Fruit fly (Drosophila melanogaster) whole organism, wandering third instar larva: ENCODE data around the gene Swt1.

Experiments used
- Abd-B ChIP-seq: fragments of >200 bp; optimal IDR thresholded peaks from 2 replicates; lab custom pipeline; 2017; ENCODE audit warnings: missing biosample characterization, missing genetic modification characterization
- CG32264 ChIP-seq: fragments of 200-800 bp; sonication (Bioruptor generic); optimal IDR thresholded peaks from 2 replicates; lab custom pipeline; 2016; ENCODE audit warnings: missing biosample characterization, missing genetic modification characterization
- CG9705 ChIP-seq: fragments of 200-800 bp; sonication (Bioruptor generic); optimal IDR thresholded peaks from 2 replicates; lab custom pipeline; 2018; ENCODE audit warnings: missing biosample characterization, mild to moderate bottlenecking, missing genetic modification characterization
- CrebA ChIP-seq: fragments of 200-800 bp; sonication (Bioruptor generic); optimal IDR thresholded peaks from 2 replicates; lab custom pipeline; 2016; ENCODE audit warnings: missing biosample characterization, mild to moderate bottlenecking, missing genetic modification characterization, borderline replicate concordance
- Dfd ChIP-seq: fragments of >200 bp; optimal IDR thresholded peaks from 2 replicates; lab custom pipeline; 2017; ENCODE audit warnings: missing biosample characterization, missing genetic modification characterization
- Dif ChIP-seq: fragments of 200-275, 200-300 bp; sonication (Bioruptor generic); optimal IDR thresholded peaks from 2 replicates; lab custom pipeline; 2018; ENCODE audit warnings: missing biosample characterization, missing genetic modification characterization; ENCODE audit not compliant: partially characterized antibody
- GATAd ChIP-seq: sonication (Bioruptor generic); optimal IDR thresholded peaks from 2 replicates; lab custom pipeline; 2016; ENCODE audit warnings: missing biosample characterization, missing genetic modification characterization
- HLH106 ChIP-seq: fragments of 200-800 bp; optimal IDR thresholded peaks from 3 replicates; lab custom pipeline; 2019; ENCODE audit warnings: missing biosample characterization, mild to moderate bottlenecking, missing genetic modification characterization, moderate library complexity
- Hnf4 ChIP-seq: fragments of 200-800 bp; sonication (Bioruptor generic); optimal IDR thresholded peaks from 2 replicates; lab custom pipeline; 2016; ENCODE audit warnings: missing biosample characterization, mild to moderate bottlenecking, missing genetic modification characterization
- Hr78 ChIP-seq: fragments of >200 bp; optimal IDR thresholded peaks from 2 replicates; lab custom pipeline; 2017; ENCODE audit warnings: missing biosample characterization, missing genetic modification characterization
- Hr83 ChIP-seq: fragments of 200-300 bp; sonication (Bioruptor generic); optimal IDR thresholded peaks from 2 replicates; lab custom pipeline; 2016; ENCODE audit warnings: missing biosample characterization, mild to moderate bottlenecking, missing genetic modification characterization, moderate library complexity; ENCODE audit not compliant: poor library complexity, severe bottlenecking
- Jra ChIP-seq: sonication (Bioruptor generic); optimal IDR thresholded peaks from 2 replicates; lab custom pipeline; 2016; ENCODE audit warnings: missing biosample characterization, missing genetic modification characterization
- Mio ChIP-seq: sonication (Bioruptor generic); optimal IDR thresholded peaks from 2 replicates; lab custom pipeline; 2016; ENCODE audit warnings: missing biosample characterization, missing genetic modification characterization
- Myc ChIP-seq: fragments of >200 bp; optimal IDR thresholded peaks from 2 replicates; lab custom pipeline; 2017
- N ChIP-seq: fragments of >200 bp; optimal IDR thresholded peaks from 2 replicates; lab custom pipeline; 2018; ENCODE audit warnings: missing biosample characterization, missing external identifiers, missing genetic modification characterization
- OdsH ChIP-seq: fragments of 200-800 bp; sonication (Bioruptor generic); optimal IDR thresholded peaks from 2 replicates; lab custom pipeline; 2016; ENCODE audit warnings: missing biosample characterization, mild to moderate bottlenecking, missing genetic modification characterization
- Rel ChIP-seq, 2 experiments: fragments of 200-800 bp; sonication (Bioruptor generic) in 1 of 2; optimal IDR thresholded peaks; 2 replicates in 1 of 2; 3 replicates in 1 of 2; lab custom pipeline; 2016 to 2019; ENCODE audit warnings: mild to moderate bottlenecking in 2 of 2, missing biosample characterization in 2 of 2, missing genetic modification characterization in 2 of 2, moderate library complexity in 1 of 2
- Sp1 ChIP-seq: fragments of 200-800 bp; sonication (Bioruptor generic); optimal IDR thresholded peaks from 3 replicates; lab custom pipeline; 2019; ENCODE audit warnings: missing biosample characterization, mild to moderate bottlenecking, missing genetic modification characterization, moderate library complexity
- Vsx2 ChIP-seq: fragments of 200-300, 225-300 bp; sonication (Bioruptor generic); optimal IDR thresholded peaks from 2 replicates; lab custom pipeline; 2018; ENCODE audit warnings: missing biosample characterization, missing genetic modification characterization; ENCODE audit not compliant: partially characterized antibody
- br ChIP-seq: fragments of 200-800 bp; sonication (Bioruptor generic); optimal IDR thresholded peaks from 2 replicates; lab custom pipeline; 2016; ENCODE audit warnings: missing biosample characterization, missing genetic modification characterization
- brk ChIP-seq: fragments of 200-800 bp; sonication (Bioruptor generic); optimal IDR thresholded peaks from 2 replicates; lab custom pipeline; 2016; ENCODE audit warnings: missing biosample characterization, mild to moderate bottlenecking, missing genetic modification characterization
- dl ChIP-seq, 2 experiments: fragments of 175-275, 200-275 bp in 1 of 2; fragments of 200-275 bp in 1 of 2; sonication (Bioruptor generic); optimal IDR thresholded peaks; lab custom pipeline; 2018; ENCODE audit warnings: mild to moderate bottlenecking in 2 of 2, missing biosample characterization in 2 of 2, missing genetic modification characterization in 2 of 2, moderate library complexity in 2 of 2; ENCODE audit not compliant: partially characterized antibody in 2 of 2, insufficient read depth in 1 of 2
- dmrt93B ChIP-seq: fragments of 200-800 bp; sonication (Bioruptor generic); optimal IDR thresholded peaks from 2 replicates; lab custom pipeline; 2018; ENCODE audit warnings: missing biosample characterization, mild to moderate bottlenecking, missing genetic modification characterization
- dsf ChIP-seq: sonication (Bioruptor generic); optimal IDR thresholded peaks from 2 replicates; lab custom pipeline; 2016; ENCODE audit warnings: missing biosample characterization, missing genetic modification characterization, borderline replicate concordance
- ey ChIP-seq: fragments of 200-800 bp; sonication (Bioruptor generic); optimal IDR thresholded peaks from 2 replicates; lab custom pipeline; 2016; ENCODE audit warnings: missing biosample characterization, missing genetic modification characterization
- foxo ChIP-seq, 2 experiments: fragments of 200-800 bp; sonication (Bioruptor generic); optimal IDR thresholded peaks; 2 replicates in 1 of 2; 3 replicates in 1 of 2; lab custom pipeline; 2016 to 2017; ENCODE audit warnings: missing biosample characterization in 2 of 2, missing genetic modification characterization in 2 of 2
- fru ChIP-seq: fragments of 200-800 bp; sonication (Bioruptor generic); optimal IDR thresholded peaks from 3 replicates; lab custom pipeline; 2016; ENCODE audit warnings: missing biosample characterization, mild to moderate bottlenecking, missing genetic modification characterization
- h ChIP-seq: fragments of 200-800 bp; sonication (Bioruptor generic); optimal IDR thresholded peaks from 3 replicates; lab custom pipeline; 2016; ENCODE audit warnings: missing biosample characterization, mild to moderate bottlenecking, missing genetic modification characterization
- jim ChIP-seq: fragments of 175-275, 200-325 bp; sonication (Bioruptor generic); optimal IDR thresholded peaks from 2 replicates; lab custom pipeline; 2016; ENCODE audit warnings: missing biosample characterization, mild to moderate bottlenecking, missing genetic modification characterization
- lola ChIP-seq: fragments of >200 bp; optimal IDR thresholded peaks from 2 replicates; lab custom pipeline; 2017; ENCODE audit warnings: missing biosample characterization, missing genetic modification characterization
- pan ChIP-seq: fragments of >200 bp; optimal IDR thresholded peaks from 2 replicates; lab custom pipeline; 2017
- psq ChIP-seq: fragments of 200-800 bp; sonication (Bioruptor generic); optimal IDR thresholded peaks from 3 replicates; lab custom pipeline; 2017; ENCODE audit warnings: missing biosample characterization, mild to moderate bottlenecking, missing genetic modification characterization, moderate library complexity
- rgr ChIP-seq: fragments of 200-800 bp; sonication (Bioruptor generic); optimal IDR thresholded peaks from 3 replicates; lab custom pipeline; 2016; ENCODE audit warnings: missing biosample characterization, mild to moderate bottlenecking, missing genetic modification characterization
- sage ChIP-seq: fragments of 200-800 bp; sonication (Bioruptor generic); optimal IDR thresholded peaks from 2 replicates; lab custom pipeline; 2016; ENCODE audit warnings: missing biosample characterization, mild to moderate bottlenecking, missing genetic modification characterization
- sv ChIP-seq: fragments of 200-800 bp; sonication (Bioruptor generic); optimal IDR thresholded peaks from 3 replicates; lab custom pipeline; 2016; ENCODE audit warnings: missing biosample characterization, missing genetic modification characterization
- tai ChIP-seq: sonication (Bioruptor generic); optimal IDR thresholded peaks from 2 replicates; lab custom pipeline; 2016; ENCODE audit warnings: missing biosample characterization, missing genetic modification characterization
- usp ChIP-seq: fragments of >200 bp; optimal IDR thresholded peaks from 2 replicates; lab custom pipeline; 2017; ENCODE audit warnings: missing biosample characterization, missing genetic modification characterization
- woc ChIP-seq: sonication (Bioruptor generic); optimal IDR thresholded peaks from 2 replicates; lab custom pipeline; 2016; ENCODE audit warnings: missing biosample characterization, mild to moderate bottlenecking, missing genetic modification characterization

Gene Swt1

DNA sequence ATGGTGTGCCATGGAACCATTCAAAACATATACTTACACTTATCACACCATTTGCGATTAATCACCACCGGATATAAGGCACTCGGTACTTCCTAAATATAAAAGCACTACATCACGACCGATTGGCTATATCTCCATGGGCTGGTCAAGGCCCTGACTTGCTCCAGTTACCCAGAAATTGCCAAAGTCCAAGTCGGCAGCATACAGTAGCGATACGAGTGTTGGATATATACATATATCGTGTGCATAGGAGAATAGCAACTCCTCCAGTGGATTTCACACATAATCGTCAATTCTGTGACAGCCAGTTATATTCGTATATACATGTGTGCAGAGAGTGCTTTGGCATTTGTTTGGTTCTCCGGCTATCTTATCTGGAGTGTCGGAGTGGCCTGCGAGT lies 3.8 kb upstream of the Swt1 start:
- TF ChIP-seq OdsH (no peak), Vsx2 (GFP tag; lab: Kevin White, UChicago) (no peak), woc (no peak), dl (GFP tag; optimal IDR thresholded peaks at IDR 0.05; lab: Kevin White, UChicago; ENCODE audit: insufficient read depth in 1 of 2, partially characterized antibody in 2 of 2) (no peak), Hnf4 (no peak), Sp1 (no peak), h (GFP tag; lab: Kevin White, UChicago) (no peak), tai (GFP tag; lab: Kevin White, UChicago) (no peak), CG9705 (no peak), CrebA (GFP tag; lab: Kevin White, UChicago) (no peak), GATAd (GFP tag; lab: Kevin White, UChicago) (no peak), usp (GFP tag; lab: Kevin White, UChicago) (no peak), foxo (GFP tag; optimal IDR thresholded peaks at IDR 0.05; lab: Kevin White, UChicago) (no peak), Mio (GFP tag; lab: Kevin White, UChicago) (no peak), jim (GFP tag; lab: Kevin White, UChicago) (no peak), br (GFP tag; lab: Kevin White, UChicago) (no peak), psq (no peak), rgr (no peak), Abd-B (GFP tag; lab: Kevin White, UChicago) (no peak)

dm6 chrX:18092810-18093222 lies 2.5 kb upstream of the Swt1 start, which contains the start of gene RhoGAP16F:
Gene RhoGAP16F, plus strand, starts transcription at chrX:18093145.
- TF ChIP-seq CrebA (GFP tag; lab: Kevin White, UChicago), result no peak
- no peak for TF ChIP-seq Dfd
- TF ChIP-seq HLH106 (tag; lab: Kevin White, UChicago), result peak; percentile 84
- TF ChIP-seq woc, result peak; percentile 89
- TF ChIP-seq tai (GFP tag; lab: Kevin White, UChicago), result no peak
- no peak for TF ChIP-seq Dif (GFP tag; lab: Kevin White, UChicago)
- no peak for TF ChIP-seq sage
- TF ChIP-seq dmrt93B (GFP tag; lab: Kevin White, UChicago), result peak; percentile 72
- no peak for TF ChIP-seq Hr78
- TF ChIP-seq Myc, result no peak
- no peak for TF ChIP-seq jim (GFP tag; lab: Kevin White, UChicago)
- TF ChIP-seq br (GFP tag; lab: Kevin White, UChicago), result peak; percentile 79
- TF ChIP-seq fru (GFP tag; lab: Kevin White, UChicago), result peak; percentile 86
- TF ChIP-seq CG32264 (GFP tag; lab: Kevin White, UChicago), result peak; percentile 20
- peak; percentile 87 for TF ChIP-seq rgr
- TF ChIP-seq usp (GFP tag; lab: Kevin White, UChicago), result no peak
- no peak for TF ChIP-seq dsf (GFP tag; lab: Kevin White, UChicago)
- peak; percentile 89 for TF ChIP-seq h (GFP tag; lab: Kevin White, UChicago)
- no peak for TF ChIP-seq Vsx2 (GFP tag; lab: Kevin White, UChicago)
- peak; percentile 77 for TF ChIP-seq pan
- TF ChIP-seq CG9705, result peak; percentile 68
- peak; percentile 80 for TF ChIP-seq OdsH
- TF ChIP-seq Rel (GFP tag; optimal IDR thresholded peaks at IDR 0.05; lab: Kevin White, UChicago), result no peak
- peak; percentile 65 for TF ChIP-seq Rel (tag; optimal IDR thresholded peaks at IDR 0.05; lab: Kevin White, UChicago)
- TF ChIP-seq sv (GFP tag; lab: Kevin White, UChicago), result peak; percentile 85
- no peak for TF ChIP-seq N (GFP tag; lab: Kevin White, UChicago)
- TF ChIP-seq dl (GFP tag; optimal IDR thresholded peaks at IDR 0.05; lab: Kevin White, UChicago; ENCODE audit: insufficient read depth in 1 of 2, partially characterized antibody in 2 of 2), result no peak
- TF ChIP-seq GATAd (GFP tag; lab: Kevin White, UChicago), result peak; percentile 34
- TF ChIP-seq Mio (GFP tag; lab: Kevin White, UChicago), result no peak
- peak; percentile 75 for TF ChIP-seq ey
- TF ChIP-seq brk (GFP tag; lab: Kevin White, UChicago), result no peak
- TF ChIP-seq foxo (GFP tag; optimal IDR thresholded peaks at IDR 0.05; lab: Kevin White, UChicago), result peak in 1 of 2 experiments; percentile 88
- no peak for TF ChIP-seq lola
- TF ChIP-seq Abd-B (GFP tag; lab: Kevin White, UChicago), result no peak
- TF ChIP-seq psq, result peak; percentile 74
- peak; percentile 86 for TF ChIP-seq Hnf4
- peak; percentile 80 for TF ChIP-seq Sp1
- peak; percentile 7 for TF ChIP-seq Hr83 (GFP tag; lab: Kevin White, UChicago)
- peak; percentile 73 for TF ChIP-seq Jra (GFP tag; lab: Kevin White, UChicago)
